Fruit fly (Drosophila melanogaster) whole organism, prepupa: Measurements from ENCODE around the gene grim.

Experiments used
- Blimp-1 ChIP-seq: fragments of 200-800 bp; sonication (Bioruptor generic); optimal IDR thresholded peaks from 3 replicates; lab custom pipeline; 2017; ENCODE audit warnings: missing biosample characterization, missing genetic modification characterization, mild to moderate bottlenecking, moderate library complexity, missing genetic modification reagents
- CG10631 ChIP-seq: fragments of 200-800 bp; sonication (Bioruptor generic); optimal IDR thresholded peaks from 2 replicates; lab custom pipeline; 2016; ENCODE audit warnings: missing biosample characterization, missing genetic modification characterization
- CG11294 ChIP-seq: fragments of 200-800 bp; sonication (Bioruptor generic); IDR thresholded peaks from 2 replicates; pipeline ENCODE4 v1.3.6; 2022; ENCODE audit warnings: missing biosample characterization, missing genetic modification characterization
- CG11762 ChIP-seq: fragments of 200-800 bp; sonication (Bioruptor generic); optimal IDR thresholded peaks from 3 replicates; lab custom pipeline; 2016; ENCODE audit warnings: missing biosample characterization, missing genetic modification characterization; ENCODE audit not compliant: insufficient read depth
- CG11902 ChIP-seq: fragments of 200-800 bp; sonication (Bioruptor generic); optimal IDR thresholded peaks from 3 replicates; lab custom pipeline; 2016; ENCODE audit warnings: missing biosample characterization, missing genetic modification characterization
- CG15336 ChIP-seq: fragments of 200-800 bp; sonication (Bioruptor generic); IDR thresholded peaks from 2 replicates; pipeline ENCODE4 v1.3.6; 2022; ENCODE audit warnings: missing biosample characterization, missing genetic modification characterization
- CG16779 ChIP-seq: fragments of 200-800 bp; sonication (Bioruptor generic); optimal IDR thresholded peaks from 3 replicates; lab custom pipeline; 2017; ENCODE audit warnings: missing biosample characterization, mild to moderate bottlenecking, missing genetic modification characterization
- CG31627 ChIP-seq: fragments of 200-800 bp; sonication (Bioruptor generic); optimal IDR thresholded peaks from 3 replicates; lab custom pipeline; 2016; ENCODE audit warnings: missing biosample characterization, missing genetic modification characterization
- CG32006 ChIP-seq: fragments of 200-800 bp; sonication (Bioruptor generic); optimal IDR thresholded peaks from 3 replicates; lab custom pipeline; 2017; ENCODE audit warnings: missing biosample characterization, mild to moderate bottlenecking, missing genetic modification characterization
- CG34406 ChIP-seq: fragments of 200-800 bp; sonication (Bioruptor generic); optimal IDR thresholded peaks from 3 replicates; lab custom pipeline; 2016; ENCODE audit warnings: missing biosample characterization, missing genetic modification characterization
- CG3919 ChIP-seq: fragments of 200-800 bp; sonication (Bioruptor generic); optimal IDR thresholded peaks from 3 replicates; lab custom pipeline; 2016; ENCODE audit warnings: missing biosample characterization, missing genetic modification characterization
- CG4318 ChIP-seq: fragments of 200-800 bp; sonication (Bioruptor generic); optimal IDR thresholded peaks from 3 replicates; lab custom pipeline; 2017; ENCODE audit warnings: missing biosample characterization, mild to moderate bottlenecking, missing genetic modification characterization
- CG6163 ChIP-seq: fragments of 200-800 bp; sonication (Bioruptor generic); IDR thresholded peaks from 3 replicates; pipeline ENCODE4 v1.3.6; 2022; ENCODE audit warnings: missing biosample characterization, missing genetic modification characterization
- CG6792 ChIP-seq: fragments of 200-800 bp; sonication (Bioruptor generic); optimal IDR thresholded peaks from 3 replicates; lab custom pipeline; 2016; ENCODE audit warnings: missing biosample characterization, missing genetic modification characterization
- CG6854 ChIP-seq: fragments of 200-800 bp; sonication (Bioruptor generic); optimal IDR thresholded peaks from 2 replicates; lab custom pipeline; 2017; ENCODE audit warnings: missing biosample characterization, mild to moderate bottlenecking, missing genetic modification characterization
- CG7368 ChIP-seq: fragments of 200-800 bp; sonication (Bioruptor generic); optimal IDR thresholded peaks from 3 replicates; lab custom pipeline; 2016; ENCODE audit warnings: missing biosample characterization, missing genetic modification characterization
- CG8632 ChIP-seq: fragments of 200-800 bp; sonication (Bioruptor generic); optimal IDR thresholded peaks from 3 replicates; lab custom pipeline; 2016; ENCODE audit warnings: missing biosample characterization, missing genetic modification characterization
- Eip75B ChIP-seq: fragments of 200-800 bp; sonication (Bioruptor generic); optimal IDR thresholded peaks from 3 replicates; lab custom pipeline; 2016; ENCODE audit warnings: missing biosample characterization, missing genetic modification characterization
- Eip78C ChIP-seq: fragments of 200-800 bp; sonication (Bioruptor generic); peaks from one replicate; lab custom pipeline; 2016; ENCODE audit warnings: missing biosample characterization, missing genetic modification characterization
- Eip93F ChIP-seq: fragments of 200-800 bp; sonication (Bioruptor generic); optimal IDR thresholded peaks from 2 replicates; lab custom pipeline; 2016; ENCODE audit warnings: missing biosample characterization, mild to moderate bottlenecking, missing genetic modification characterization
- Ets96B ChIP-seq: fragments of 200-800 bp; optimal IDR thresholded peaks from 2 replicates; lab custom pipeline; 2019; ENCODE audit warnings: missing biosample characterization, mild to moderate bottlenecking, missing genetic modification characterization, moderate library complexity
- Gug ChIP-seq: fragments of 200-800 bp; sonication (Bioruptor generic); IDR thresholded peaks from 2 replicates; pipeline ENCODE4 v1.3.6; 2022; ENCODE audit warnings: missing biosample characterization, missing genetic modification characterization
- Hr4 ChIP-seq: fragments of 200-800 bp; sonication (Bioruptor generic); optimal IDR thresholded peaks from 3 replicates; lab custom pipeline; 2016; ENCODE audit warnings: missing biosample characterization, missing genetic modification characterization
- Lpt ChIP-seq: fragments of 200-800 bp; sonication (Bioruptor generic); optimal IDR thresholded peaks from 3 replicates; lab custom pipeline; 2016; ENCODE audit warnings: missing biosample characterization, missing genetic modification characterization
- Met ChIP-seq: fragments of 200-800 bp; sonication (Bioruptor generic); optimal IDR thresholded peaks from 3 replicates; lab custom pipeline; 2016; ENCODE audit warnings: missing biosample characterization, missing genetic modification characterization
- OdsH ChIP-seq: fragments of 200-800 bp; sonication (Bioruptor generic); optimal IDR thresholded peaks from 3 replicates; lab custom pipeline; 2016; ENCODE audit warnings: missing biosample characterization, missing genetic modification characterization
- Smox ChIP-seq: fragments of 200-800 bp; sonication (Bioruptor generic); optimal IDR thresholded peaks from 3 replicates; lab custom pipeline; 2016; ENCODE audit warnings: missing biosample characterization, missing genetic modification characterization
- Sox102F ChIP-seq: fragments of 200-800 bp; sonication (Bioruptor generic); optimal IDR thresholded peaks from 2 replicates; lab custom pipeline; 2016; ENCODE audit warnings: missing biosample characterization, mild to moderate bottlenecking, missing genetic modification characterization
- Sox14 ChIP-seq: fragments of 200-800 bp; sonication (Bioruptor generic); optimal IDR thresholded peaks from 3 replicates; lab custom pipeline; 2016; ENCODE audit warnings: missing biosample characterization, missing genetic modification characterization
- Sox15 ChIP-seq: fragments of 200-800 bp; sonication (Bioruptor generic); optimal IDR thresholded peaks from 3 replicates; lab custom pipeline; 2016; ENCODE audit warnings: missing biosample characterization, missing genetic modification characterization
- acj6 ChIP-seq: fragments of 200-800 bp; sonication (Bioruptor generic); optimal IDR thresholded peaks from 3 replicates; lab custom pipeline; 2016; ENCODE audit warnings: missing biosample characterization, missing genetic modification characterization
- cyc ChIP-seq: fragments of 200-800 bp; sonication (Bioruptor generic); optimal IDR thresholded peaks from 3 replicates; lab custom pipeline; 2016; ENCODE audit warnings: missing biosample characterization, missing genetic modification characterization
- dac ChIP-seq: fragments of 200-800 bp; sonication (Bioruptor generic); optimal IDR thresholded peaks from 2 replicates; lab custom pipeline; 2017; ENCODE audit warnings: missing biosample characterization, mild to moderate bottlenecking, missing genetic modification characterization
- esn ChIP-seq: fragments of 200-800 bp; sonication (Bioruptor generic); optimal IDR thresholded peaks from 2 replicates; lab custom pipeline; 2016; ENCODE audit warnings: missing biosample characterization, mild to moderate bottlenecking, missing genetic modification characterization, moderate library complexity
- fd59A ChIP-seq: fragments of 200-800 bp; sonication (Bioruptor generic); optimal IDR thresholded peaks from 2 replicates; lab custom pipeline; 2017; ENCODE audit warnings: missing biosample characterization, mild to moderate bottlenecking, missing genetic modification characterization, missing genetic modification reagents
- fd85E ChIP-seq: fragments of 200-800 bp; sonication (Bioruptor generic); optimal IDR thresholded peaks from 3 replicates; lab custom pipeline; 2016; ENCODE audit warnings: missing biosample characterization, missing genetic modification characterization
- lz ChIP-seq: fragments of 200-800 bp; sonication (Bioruptor generic); optimal IDR thresholded peaks from 3 replicates; lab custom pipeline; 2016; ENCODE audit warnings: missing biosample characterization, missing genetic modification characterization
- net ChIP-seq: fragments of 200-800 bp; sonication (Bioruptor generic); optimal IDR thresholded peaks from 3 replicates; lab custom pipeline; 2016; ENCODE audit warnings: missing biosample characterization, missing genetic modification characterization
- pdm3 ChIP-seq: fragments of 200-800 bp; sonication (Bioruptor generic); optimal IDR thresholded peaks from 3 replicates; lab custom pipeline; 2016; ENCODE audit warnings: missing biosample characterization, missing genetic modification characterization
- salr ChIP-seq, 2 experiments: fragments of 200-800 bp; sonication (Bioruptor generic); optimal IDR thresholded peaks; 3 replicates each; lab custom pipeline; 2016 to 2018; ENCODE audit warnings: missing biosample characterization in 2 of 2, missing genetic modification characterization in 2 of 2, mild to moderate bottlenecking in 1 of 2
- spab ChIP-seq: fragments of 200-800 bp; sonication (Bioruptor generic); optimal IDR thresholded peaks from 2 replicates; lab custom pipeline; 2017; ENCODE audit warnings: missing biosample characterization, mild to moderate bottlenecking, missing genetic modification characterization, missing genetic modification reagents
- ss ChIP-seq, 2 experiments: fragments of 200-800 bp; sonication (Bioruptor generic); optimal IDR thresholded peaks; 2 replicates in 1 of 2; 3 replicates in 1 of 2; lab custom pipeline; 2017 to 2018; ENCODE audit warnings: mild to moderate bottlenecking in 2 of 2, missing biosample characterization in 2 of 2, missing genetic modification characterization in 2 of 2, moderate library complexity in 1 of 2
- svp ChIP-seq: fragments of 200-800 bp; sonication (Bioruptor generic); peaks from one replicate; lab custom pipeline; 2016; ENCODE audit warnings: missing biosample characterization, missing genetic modification characterization
- topi ChIP-seq: fragments of 200-800 bp; sonication (Bioruptor generic); optimal IDR thresholded peaks from 3 replicates; lab custom pipeline; 2016; ENCODE audit warnings: missing biosample characterization, missing genetic modification characterization

The grim gene

DNA sequence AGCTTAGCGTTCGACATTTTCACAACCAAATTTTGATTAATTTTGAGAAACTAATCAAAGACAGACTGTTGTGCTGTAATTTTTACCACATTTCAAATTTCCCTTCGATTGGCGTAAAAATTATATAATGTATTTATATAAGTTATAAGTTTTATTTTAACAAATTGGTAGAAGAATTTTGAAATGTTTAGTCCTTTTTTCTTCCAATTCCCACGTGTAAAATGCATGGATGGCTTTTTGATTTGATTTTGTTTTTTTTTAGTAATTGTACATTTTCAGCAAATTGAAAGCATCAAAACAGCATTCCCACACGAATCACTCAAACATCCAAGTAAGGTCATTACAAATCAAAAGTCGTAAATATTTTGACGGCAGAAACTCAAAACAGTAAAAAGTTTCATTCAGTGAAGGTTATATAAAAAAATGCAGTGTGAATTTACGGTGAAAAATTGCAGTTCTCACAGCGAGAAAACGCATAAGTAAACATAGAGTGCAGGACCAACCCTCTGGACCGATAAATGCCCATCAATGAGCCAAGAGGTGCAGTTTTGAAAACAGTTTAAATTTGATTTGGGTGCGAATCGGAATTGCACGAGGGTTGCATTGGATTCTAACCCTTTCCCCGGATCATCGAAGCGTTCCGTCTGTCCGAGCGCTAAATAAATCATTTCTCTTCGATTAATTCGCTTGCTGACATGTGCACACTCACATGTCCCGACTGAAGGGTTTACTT is 9.8 kb downstream of the grim start, which contains the start of gene CG5103:
TSS of gene CG5103 (minus strand) at position 51 of the 733 bp plus-strand sequence.
- TF ChIP-seq CG6792 (GFP tag; lab: Kevin White, UChicago) (no peak), svp (GFP tag; lab: Kevin White, UChicago) (no peak), ss (GFP tag; optimal IDR thresholded peaks at IDR 0.05; lab: Kevin White, UChicago) (no peak), Blimp-1 (no peak), Sox15 (no peak), spab (GFP tag; lab: Kevin White, UChicago) (no peak), Eip75B (GFP tag; lab: Kevin White, UChicago) (no peak), CG4318 (GFP tag; lab: Kevin White, UChicago) (no peak), net (GFP tag; lab: Kevin White, UChicago) (no peak), CG11294 (GFP tag; lab: Robert Waterston, UW) (no peak), acj6 (no peak), Met (GFP tag; lab: Kevin White, UChicago) (no peak), CG3919 (GFP tag; lab: Kevin White, UChicago) (no peak), Gug (GFP tag; lab: Robert Waterston, UW) (no peak)

DNA sequence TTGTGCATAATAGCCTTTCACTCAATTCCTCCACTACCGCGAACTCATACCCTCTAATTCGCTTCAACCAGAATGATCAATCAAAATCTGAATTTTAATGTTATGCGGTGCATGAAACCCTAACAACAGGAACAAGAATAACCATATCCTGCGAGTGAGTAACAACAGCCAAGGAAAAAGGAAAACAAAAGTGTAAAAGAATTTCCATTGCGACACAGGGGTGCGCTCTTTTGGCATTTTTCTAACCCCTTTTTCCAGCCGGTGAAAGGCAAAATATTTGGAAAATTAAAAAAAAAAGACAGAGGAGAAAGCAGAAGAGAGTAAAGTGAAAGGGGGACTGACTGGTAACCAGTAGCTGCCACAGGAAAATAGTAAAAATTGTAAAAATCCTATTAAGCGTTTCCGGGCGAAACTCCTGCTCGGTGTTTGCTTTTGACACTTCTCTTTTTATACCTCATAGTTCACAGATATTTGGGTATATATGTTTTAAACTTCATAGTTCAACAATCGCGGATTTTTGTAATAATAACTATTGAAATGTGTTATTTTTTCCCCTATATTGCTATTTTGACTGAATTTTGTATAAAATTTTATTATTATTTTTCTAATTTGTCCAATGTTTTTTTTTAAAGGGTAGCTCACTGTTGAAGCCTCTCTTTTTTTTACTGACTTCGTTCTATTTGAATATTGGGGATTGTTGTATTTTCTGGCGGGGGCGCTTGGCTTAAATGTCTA is 14.1 kb downstream of the grim start:
- TF ChIP-seq svp (GFP tag; lab: Kevin White, UChicago) (peak; percentile 13), dac (GFP tag; lab: Kevin White, UChicago) (no peak)

DNA sequence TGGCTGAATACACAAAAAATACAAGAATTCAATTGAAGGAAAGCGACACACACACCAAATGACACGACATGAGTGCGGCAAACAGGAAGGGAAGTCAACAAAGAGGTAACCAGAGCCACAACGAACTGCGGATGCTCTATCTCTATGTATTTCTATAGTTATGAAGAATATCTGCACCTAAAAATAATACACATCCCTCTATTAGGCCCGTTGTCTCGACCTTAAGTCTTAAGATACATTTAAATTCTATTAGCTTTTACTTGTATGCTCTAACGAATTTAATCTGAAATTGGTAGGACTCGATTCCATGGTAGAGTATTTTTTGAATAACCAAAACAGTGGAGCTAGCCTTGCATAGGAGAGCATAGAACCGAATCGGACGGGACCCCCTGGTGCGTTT is 23.0 kb downstream of the grim start:
- TF ChIP-seq fd85E (GFP tag; lab: Kevin White, UChicago), result no peak
- peak; percentile 45 for TF ChIP-seq Met (GFP tag; lab: Kevin White, UChicago)
- TF ChIP-seq svp (GFP tag; lab: Kevin White, UChicago), result peak; percentile 30
- peak; percentile 81 for TF ChIP-seq CG15336 (GFP tag; lab: Robert Waterston, UW)
- peak; percentile 62 for TF ChIP-seq CG3919 (GFP tag; lab: Kevin White, UChicago)
- no peak for TF ChIP-seq CG11902
- peak; percentile 38 for TF ChIP-seq topi (GFP tag; lab: Kevin White, UChicago)
- peak; percentile 55 for TF ChIP-seq Ets96B
- TF ChIP-seq CG11294 (GFP tag; lab: Robert Waterston, UW), result no peak; the same call in 1 of the 2 replicates
- peak; percentile 70 for TF ChIP-seq Sox14 (GFP tag; lab: Kevin White, UChicago)
- peak; percentile 9 to 58 for TF ChIP-seq salr (GFP tag; optimal IDR thresholded peaks at IDR 0.05; lab: Kevin White, UChicago)
- TF ChIP-seq Smox (GFP tag; lab: Kevin White, UChicago), result peak; percentile 46
- TF ChIP-seq Sox15, result peak; percentile 28
- TF ChIP-seq esn (GFP tag; lab: Kevin White, UChicago), result peak; percentile 59
- TF ChIP-seq CG16779 (tag; lab: Kevin White, UChicago), result peak; percentile 7
- peak; percentile 26 for TF ChIP-seq dac (GFP tag; lab: Kevin White, UChicago)
- no peak for TF ChIP-seq Eip93F (GFP tag; lab: Kevin White, UChicago)
- peak; percentile 47 for TF ChIP-seq fd59A (GFP tag; lab: Kevin White, UChicago)
- TF ChIP-seq CG6163 (GFP tag; lab: Robert Waterston, UW), result no peak; the same call in none of the 3 replicates
- peak; percentile 71 for TF ChIP-seq CG32006
- TF ChIP-seq CG34406, result peak; percentile 29
- TF ChIP-seq Gug (GFP tag; lab: Robert Waterston, UW), result peak; percentile 77
- TF ChIP-seq CG31627 (GFP tag; lab: Kevin White, UChicago), result peak; percentile 47
- no peak for TF ChIP-seq CG6854 (GFP tag; lab: Kevin White, UChicago)
- peak; percentile 87 for TF ChIP-seq Eip78C (GFP tag; lab: Kevin White, UChicago)
- peak; percentile 26 for TF ChIP-seq spab (GFP tag; lab: Kevin White, UChicago)
- TF ChIP-seq CG11762 (GFP tag; lab: Kevin White, UChicago), result peak; percentile 7
- peak; percentile 54 for TF ChIP-seq lz (GFP tag; lab: Kevin White, UChicago)
- peak; percentile 41 for TF ChIP-seq cyc
- no peak for TF ChIP-seq CG7368 (GFP tag; lab: Kevin White, UChicago)
- TF ChIP-seq OdsH, result peak; percentile 62
- peak; percentile 77 for TF ChIP-seq CG10631 (GFP tag; lab: Kevin White, UChicago)
- TF ChIP-seq CG8632 (GFP tag; lab: Kevin White, UChicago), result peak; percentile 30
- TF ChIP-seq pdm3 (GFP tag; lab: Kevin White, UChicago), result peak; percentile 69
- TF ChIP-seq Hr4 (GFP tag; lab: Kevin White, UChicago), result peak; percentile 68
- peak; percentile 44 for TF ChIP-seq Eip75B (GFP tag; lab: Kevin White, UChicago)
- peak; percentile 59 for TF ChIP-seq acj6
- TF ChIP-seq Lpt (GFP tag; lab: Kevin White, UChicago), result peak; percentile 66
- TF ChIP-seq Sox102F (GFP tag; lab: Kevin White, UChicago), result peak; percentile 29
